Fruit fly (Drosophila melanogaster): ENCODE results near the gene CG18764.

Gene CG18764

DNA sequence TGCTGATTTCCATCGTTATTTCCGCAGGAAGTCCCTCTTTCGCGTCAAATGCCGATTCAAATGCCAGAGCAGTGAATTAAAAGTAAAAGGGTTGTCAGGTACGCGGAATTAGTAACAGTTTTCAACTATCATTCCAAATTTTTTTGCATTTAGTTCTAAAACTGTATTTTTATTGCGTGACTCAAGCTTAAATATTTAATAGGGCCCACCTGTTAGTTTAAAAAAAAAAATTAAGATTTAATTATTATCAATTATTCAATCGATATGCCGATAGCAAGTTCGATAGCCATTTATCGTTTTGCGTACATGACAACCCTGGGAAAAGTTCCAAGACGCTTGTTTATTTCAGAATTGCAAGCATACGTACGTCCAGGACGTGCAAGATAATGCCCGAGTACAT lies 3.7 kb upstream of the CG18764 start, which contains the start of gene CG14711 (continued):
- TF ChIP-seq CG2712 (tag; optimal IDR thresholded peaks at IDR 0.05), result peak; percentile 90
- peak; percentile 73 for TF ChIP-seq CG12744 (GFP tag; optimal IDR thresholded peaks at IDR 0.05)
- TF ChIP-seq lab (GFP tag; optimal IDR thresholded peaks at IDR 0.05), result no peak
- TF ChIP-seq CG12071 (GFP tag; optimal IDR thresholded peaks at IDR 0.05), result no peak
- TF ChIP-seq pan (optimal IDR thresholded peaks at IDR 0.05), result no peak
- peak in 1 of 2 experiments; percentile 86 for TF ChIP-seq pan (GFP tag; optimal IDR thresholded peaks at IDR 0.05 in 1 of 2, IDR thresholded peaks at IDR 0.05 in 1 of 2)
- TF ChIP-seq otp (GFP tag; IDR thresholded peaks at IDR 0.05), result peak; percentile 83
- TF ChIP-seq CG1792 (GFP tag; optimal IDR thresholded peaks at IDR 0.05), result peak; percentile 41
- TF ChIP-seq CG11695 (GFP tag; IDR thresholded peaks at IDR 0.05), result peak; percentile 82
- TF ChIP-seq bowl (GFP tag; IDR thresholded peaks at IDR 0.05), result peak; percentile 74; the same call in 1 of the 2 replicates
- peak; percentile 75 to 77 for TF ChIP-seq Pdp1 (GFP tag; optimal IDR thresholded peaks at IDR 0.05)
- TF ChIP-seq Hr78 (GFP tag; optimal IDR thresholded peaks at IDR 0.05), result no peak
- peak; percentile 88 for TF ChIP-seq CG2120 (GFP tag; optimal IDR thresholded peaks at IDR 0.05)
- TF ChIP-seq Side (GFP tag; optimal IDR thresholded peaks at IDR 0.05), result peak; percentile 45
- TF ChIP-seq grn (GFP tag; optimal IDR thresholded peaks at IDR 0.05), result peak; percentile 58
- peak; percentile 83 for TF ChIP-seq CG7556 (GFP tag; optimal IDR thresholded peaks at IDR 0.05)
- TF ChIP-seq vvl (GFP tag; IDR thresholded peaks at IDR 0.05), result peak; percentile 93
- TF ChIP-seq ash1 (GFP tag; optimal IDR thresholded peaks at IDR 0.05), result no peak
- peak; percentile 79 for TF ChIP-seq al (GFP tag; IDR thresholded peaks at IDR 0.05)
- no peak for TF ChIP-seq CG2678 (tag; optimal IDR thresholded peaks at IDR 0.05)
- peak; percentile 83 for TF ChIP-seq caup (GFP tag; optimal IDR thresholded peaks at IDR 0.05; ENCODE audit: severe bottlenecking)
- no peak for TF ChIP-seq Blimp-1 (GFP tag; optimal IDR thresholded peaks at IDR 0.05)
- peak; percentile 63; the same call in 1 of the 2 replicates for TF ChIP-seq CG17612 (GFP tag; IDR thresholded peaks at IDR 0.05)
- peak; percentile 96 for TF ChIP-seq CG3995 (GFP tag; optimal IDR thresholded peaks at IDR 0.05)
- TF ChIP-seq croc (GFP tag; conservative IDR thresholded peaks at IDR 0.05), result peak; percentile 52; the same call in 2 of the 3 replicates
- peak; percentile 52; the same call in 1 of the 2 replicates for TF ChIP-seq Poxn (GFP tag; IDR thresholded peaks at IDR 0.05)
- peak; percentile 31 for TF ChIP-seq fd102C (GFP tag; optimal IDR thresholded peaks at IDR 0.05)
- no peak for TF ChIP-seq br (optimal IDR thresholded peaks at IDR 0.05)
- peak; percentile 53; the same call in 1 of the 3 replicates for TF ChIP-seq Optix (GFP tag; IDR thresholded peaks at IDR 0.05)
- TF ChIP-seq CG5953 (GFP tag; IDR thresholded peaks at IDR 0.05), result peak; percentile 61
- TF ChIP-seq CG17328 (GFP tag; IDR thresholded peaks at IDR 0.05), result peak; percentile 83
- peak; percentile 20 for TF ChIP-seq gcm2 (GFP tag; optimal IDR thresholded peaks at IDR 0.05)
- TF ChIP-seq CG17359 (tag; optimal IDR thresholded peaks at IDR 0.05), result peak; percentile 86
- TF ChIP-seq chinmo (GFP tag; IDR thresholded peaks at IDR 0.05; ENCODE audit: partially characterized antibody), result 0 out of 4 replicates have a peak, but pooled peaks have one; percentile 32
- TF ChIP-seq Nf-YC (tag; optimal IDR thresholded peaks at IDR 0.05), result peak; percentile 82
- peak; percentile 52 for TF ChIP-seq Atf-2 (GFP tag; optimal IDR thresholded peaks at IDR 0.05)
- TF ChIP-seq z (GFP tag; IDR thresholded peaks at IDR 0.05), result no peak
- peak; percentile 72 for TF ChIP-seq Nf-YA (GFP tag; IDR thresholded peaks at IDR 0.05)
- no peak for TF ChIP-seq CG12769 (tag; optimal IDR thresholded peaks at IDR 0.05)
- TF ChIP-seq CG3163 (GFP tag; optimal IDR thresholded peaks at IDR 0.05), result peak; percentile 6
- TF ChIP-seq Elba2 (GFP tag; optimal IDR thresholded peaks at IDR 0.05), result no peak
- peak; percentile 83 for TF ChIP-seq ranshi (GFP tag; IDR thresholded peaks at IDR 0.05)
- peak; percentile 74 for TF ChIP-seq CG4404 (GFP tag; IDR thresholded peaks at IDR 0.05)
- TF ChIP-seq TFAM (GFP tag; optimal IDR thresholded peaks at IDR 0.05), result peak; percentile 16
- peak; percentile 0 for TF ChIP-seq CG10274 (GFP tag; optimal IDR thresholded peaks at IDR 0.05)
- TF ChIP-seq cato (GFP tag; optimal IDR thresholded peaks at IDR 0.05; ENCODE audit: borderline replicate concordance), result peak; percentile 72
- TF ChIP-seq Hr51 (GFP tag; optimal IDR thresholded peaks at IDR 0.05), result peak in 1 of 2 experiments; percentile 64
- TF ChIP-seq Mrtf (GFP tag; IDR thresholded peaks at IDR 0.05), result peak; percentile 82
- TF ChIP-seq kni (GFP tag; optimal IDR thresholded peaks at IDR 0.05), result peak; percentile 69
- TF ChIP-seq CG6689 (GFP tag; IDR thresholded peaks at IDR 0.05), result peak; percentile 81
- TF ChIP-seq CG6791 (GFP tag; IDR thresholded peaks at IDR 0.05; ENCODE audit: partially characterized antibody), result peak; percentile 75
